Worm (Caenorhabditis elegans): ENCODE results near the gene srbc-54.

Gene srbc-54

DNA sequence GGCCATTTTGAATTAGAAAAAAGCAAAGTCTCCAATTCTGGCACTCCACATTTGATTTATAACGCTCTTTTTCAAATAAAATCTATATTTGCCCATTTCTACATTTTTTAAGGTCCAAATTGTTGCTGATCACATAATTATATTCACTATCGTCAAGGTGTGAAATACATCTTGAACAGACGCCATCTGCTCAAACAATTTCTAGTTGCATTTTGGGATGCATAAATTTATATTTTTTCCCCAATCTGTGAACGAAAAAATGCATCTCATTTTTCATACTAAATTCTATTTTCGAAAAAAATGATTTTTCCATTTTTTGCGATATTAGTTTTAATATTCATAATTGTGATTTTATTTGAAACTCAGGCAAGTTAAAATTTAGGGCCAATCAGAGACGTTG lies 40.3 kb downstream of the srbc-54 start, which contains the start of gene T26E4.7:
TSS of gene T26E4.7 (plus strand) at position 301 of the 400 bp plus-strand sequence.
- TF ChIP-seq syd-9 (tag; optimal IDR thresholded peaks at IDR 0.05), result no peak

DNA sequence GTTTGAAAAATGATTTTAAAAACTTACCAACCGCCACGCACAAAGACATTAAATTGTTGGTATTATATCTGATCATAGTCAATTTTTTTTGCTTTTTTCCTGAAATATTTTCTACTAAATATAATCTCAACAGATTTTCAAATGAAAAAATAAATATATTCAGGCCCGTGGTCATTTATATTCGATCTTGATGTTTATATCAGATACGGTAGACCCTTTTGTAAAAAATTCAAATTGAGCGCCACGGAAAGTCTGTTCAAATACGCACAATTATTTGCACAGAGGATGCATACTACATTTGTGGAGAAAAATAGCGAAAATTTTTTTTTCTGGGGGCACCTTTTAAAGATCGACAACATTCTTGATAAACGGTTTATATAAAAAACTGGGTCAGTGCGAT lies 41.1 kb downstream of the srbc-54 start, which contains the start of gene T26E4.4:
TSS of gene T26E4.4 (minus strand) at position 101 of the 400 bp plus-strand sequence.
- TF ChIP-seq madf-2 (tag; optimal IDR thresholded peaks at IDR 0.05) (no peak), F13H6.1 (tag; optimal IDR thresholded peaks at IDR 0.05) (no peak), sox-4 (tag; optimal IDR thresholded peaks at IDR 0.05) (no peak), zip-5 (tag; optimal IDR thresholded peaks at IDR 0.05) (no peak), hlh-6 (tag; optimal IDR thresholded peaks at IDR 0.05) (no peak), ref-2 (tag; optimal IDR thresholded peaks at IDR 0.05) (no peak), ceh-18 (tag; optimal IDR thresholded peaks at IDR 0.05) (no peak), elt-4 (tag; optimal IDR thresholded peaks at IDR 0.05) (no peak)

DNA sequence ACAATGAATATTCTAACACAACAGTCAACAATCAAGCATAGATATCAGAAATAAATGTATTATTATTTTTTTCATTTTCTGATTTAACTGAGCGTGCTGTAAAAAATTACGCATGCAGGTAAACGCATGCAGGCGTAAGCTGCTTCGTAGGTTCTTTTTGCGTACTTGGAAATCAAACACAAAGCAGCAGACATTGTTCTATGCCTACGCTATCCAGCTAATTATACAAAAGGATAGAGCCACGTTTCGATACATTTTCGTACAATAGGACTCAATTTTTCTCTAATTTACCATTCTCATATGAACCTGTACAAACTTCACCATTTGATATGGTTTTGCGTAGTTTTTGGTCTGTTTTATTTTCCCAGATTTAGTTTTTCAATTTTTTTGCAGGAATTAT lies 51.0 kb downstream of the srbc-54 start, which contains the start of gene T26E4.3:
TSS of gene T26E4.3 (plus strand) at position 301 of the 400 bp plus-strand sequence.
- TF ChIP-seq unc-86 (tag; optimal IDR thresholded peaks at IDR 0.05) (no peak), elt-2 (tag; optimal IDR thresholded peaks at IDR 0.05) (no peak)

All from whole organism, late embryonic.